Worm (Caenorhabditis elegans) whole organism, young adult: ENCODE results near the gene vps-2.

Experiments
- ama-1 ChIP-seq, 3 experiments: fragments of 150-350 bp in 1 of 3; sonication (generic microtip) in 2 of 3; optimal IDR thresholded peaks; 2 replicates each; lab custom pipeline; 2014 to 2018; ENCODE audit warnings: missing biosample characterization in 2 of 3, missing genetic modification characterization in 2 of 3, missing genetic modification reagents in 2 of 3
- madf-6 ChIP-seq: fragments of 200-800 bp; sonication (Bioruptor generic); IDR thresholded peaks from 2 replicates; pipeline ENCODE4 v1.3.6; 2022; ENCODE audit warnings: missing genetic modification reagents, missing genetic modification characterization, missing compliant biosample characterization
- nfyb-1 ChIP-seq: fragments of 200-800 bp; sonication (Bioruptor generic); IDR thresholded peaks from 2 replicates; pipeline ENCODE4 v1.3.6; 2022; ENCODE audit warnings: missing genetic modification reagents, missing genetic modification characterization, missing compliant biosample characterization
- nhr-90 ChIP-seq: sonication (generic microtip); optimal IDR thresholded peaks from 2 replicates; lab custom pipeline; 2016; ENCODE audit warnings: missing genotype, mild to moderate bottlenecking, missing genetic modification characterization, missing compliant biosample characterization
- tbx-9 ChIP-seq: sonication (generic microtip); optimal IDR thresholded peaks from 2 replicates; lab custom pipeline; 2016; ENCODE audit warnings: borderline replicate concordance, missing genetic modification characterization, inconsistent platforms, missing compliant biosample characterization

- TF ChIP-seq ama-1 (optimal IDR thresholded peaks at IDR 0.05; lab: Kevin White, UChicago), result no peak
- TF ChIP-seq ama-1 (GFP tag; optimal IDR thresholded peaks at IDR 0.05; lab: Kevin White, UChicago), result no peak
- TF ChIP-seq nfyb-1 (GFP tag; lab: Robert Waterston, UW), result no peak
- no peak for TF ChIP-seq nhr-90 (tag; lab: Kevin White, UChicago)
- no peak for TF ChIP-seq tbx-9 (tag; lab: Kevin White, UChicago)
- TF ChIP-seq madf-6 (GFP tag; lab: Robert Waterston, UW), result no peak
Observed at ce11 chrII:12764476-12764875, 3.5 kb downstream of the vps-2 start.
